Worm (Caenorhabditis elegans): Measurements from ENCODE around the gene F36H9.2.

ce11 chrV:1829973-1830372 is 41.7 kb downstream of the F36H9.2 start, which contains the start of gene Y32G9B.1:
- no peak for TF ChIP-seq mab-5 (tag; optimal IDR thresholded peaks at IDR 0.05)
- TF ChIP-seq ztf-4 (tag; optimal IDR thresholded peaks at IDR 0.05) = no peak
- no peak for TF ChIP-seq nhr-12 (tag; optimal IDR thresholded peaks at IDR 0.05)
- TF ChIP-seq C34F6.9 (tag; optimal IDR thresholded peaks at IDR 0.05) = no peak
- no peak for TF ChIP-seq unc-62 (GFP tag; optimal IDR thresholded peaks at IDR 0.05)
- TF ChIP-seq lin-39 (tag; optimal IDR thresholded peaks at IDR 0.05) = no peak
- TF ChIP-seq aly-2 (tag; optimal IDR thresholded peaks at IDR 0.05) = no peak
- no peak for TF ChIP-seq ZK546.5 (tag; optimal IDR thresholded peaks at IDR 0.05)
- TF ChIP-seq lsy-2 (tag; optimal IDR thresholded peaks at IDR 0.05) = no peak
- no peak for TF ChIP-seq nhr-11 (tag; optimal IDR thresholded peaks at IDR 0.05)
